Fruit fly (Drosophila melanogaster) S2 (cell line): ENCODE data around the gene sra.

Experiments
- CG8478 ChIP-seq: fragments of >200 bp; optimal IDR thresholded peaks from 2 replicates; lab custom pipeline; 2018
- CTCF ChIP-seq, 2 experiments: fragments of >200 bp; optimal IDR thresholded peaks; 2 replicates each; lab custom pipeline; 2018

dm6 chr3R:16218251-16219030, 31.6 kb downstream of the sra start:
- TF ChIP-seq CG8478 (no peak), CTCF (optimal IDR thresholded peaks at IDR 0.05; lab: Kevin White, UChicago) (no peak)
